Worm (Caenorhabditis elegans): ENCODE measurements around the gene F47B7.5.

Gene F47B7.5

DNA sequence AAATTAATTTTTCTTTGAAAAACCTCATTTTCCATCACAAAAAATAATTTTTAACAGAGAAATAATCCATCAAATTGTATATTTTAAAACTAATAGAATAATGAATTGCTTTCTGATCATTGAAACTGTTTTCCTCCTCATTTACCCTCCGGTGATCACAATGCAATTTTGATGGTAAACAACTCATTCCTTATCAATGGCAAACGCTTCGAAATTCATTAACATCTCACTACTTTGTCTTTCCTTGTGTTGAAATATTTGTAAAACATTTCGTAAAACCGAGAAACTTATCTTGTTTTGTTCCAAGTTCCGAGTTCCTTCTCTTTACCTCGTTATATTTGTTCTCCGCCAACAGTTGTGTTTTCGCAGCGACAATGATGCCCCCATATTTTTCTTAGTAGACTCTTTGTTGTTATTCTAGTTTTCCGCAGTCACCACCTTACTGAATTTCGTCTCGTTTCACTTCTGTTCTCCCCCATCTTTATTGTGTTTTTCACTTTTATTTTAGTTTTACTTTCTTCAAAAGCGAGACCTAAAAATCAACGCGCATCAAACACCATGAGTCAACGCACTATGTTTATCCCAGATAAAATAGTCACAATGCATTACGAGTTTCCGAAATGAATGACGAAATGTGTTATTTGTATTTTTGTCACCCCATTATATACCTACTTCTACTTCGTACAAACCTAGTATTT is 16.6 kb upstream of the F47B7.5 start:
- peak; percentile 81 for TF ChIP-seq blmp-1 (tag; optimal IDR thresholded peaks at IDR 0.05)
- no peak for TF ChIP-seq pag-3 (tag; optimal IDR thresholded peaks at IDR 0.05; ENCODE audit: borderline replicate concordance, insufficient read depth)
- peak in 1 of 2 experiments; percentile 11 for TF ChIP-seq lin-35 (GFP tag; optimal IDR thresholded peaks at IDR 0.05)
- TF ChIP-seq nhr-85 (tag) = peak; percentile 84
- TF ChIP-seq egl-27 (tag; optimal IDR thresholded peaks at IDR 0.05) = no peak
- TF ChIP-seq lin-14 (GFP tag; optimal IDR thresholded peaks at IDR 0.05) = peak; percentile 17
- no peak for TF ChIP-seq xbp-1 (tag; optimal IDR thresholded peaks at IDR 0.05)

ce11 chrX:3783659-3784058 is 15.0 kb upstream of the F47B7.5 start:
- no peak for TF ChIP-seq fkh-10 (GFP tag; optimal IDR thresholded peaks at IDR 0.05)

DNA sequence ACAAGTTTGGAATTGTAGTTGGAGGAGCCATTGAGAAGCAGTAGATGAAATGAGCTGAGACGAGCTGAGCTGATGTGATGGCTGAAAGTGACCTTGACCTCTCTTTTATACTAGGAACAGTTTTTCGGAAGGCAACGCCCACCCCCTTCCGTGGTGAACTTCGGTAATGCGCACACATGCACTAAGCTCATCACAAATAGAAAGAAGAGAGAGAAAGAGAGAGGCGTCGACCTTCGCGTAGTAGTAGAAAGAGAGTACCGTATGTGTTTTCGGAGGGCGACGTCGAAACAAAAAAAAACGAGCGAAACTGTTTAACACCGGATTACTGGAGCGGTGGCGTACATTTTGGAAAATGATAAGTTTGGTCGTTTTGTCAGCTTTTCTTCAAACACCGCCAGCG is 12.4 kb upstream of the F47B7.5 start, which contains the start of gene marg-1:
TSS of gene marg-1 (minus strand) at position 101 of the 400 bp plus-strand sequence.
- TF ChIP-seq ceh-8 (GFP tag; optimal IDR thresholded peaks at IDR 0.05) (no peak), unc-86 (tag; optimal IDR thresholded peaks at IDR 0.05) (no peak), lin-14 (GFP tag; optimal IDR thresholded peaks at IDR 0.05) (peak; percentile 3), nhr-85 (tag) (no peak), nhr-237 (tag; optimal IDR thresholded peaks at IDR 0.05) (no peak), nhr-90 (tag; optimal IDR thresholded peaks at IDR 0.05; ENCODE audit: poor library complexity) (no peak)

- TF ChIP-seq nhr-77 (tag; optimal IDR thresholded peaks at IDR 0.05) = no peak
- TF ChIP-seq nhr-28 (tag; optimal IDR thresholded peaks at IDR 0.05) = no peak
- no peak for TF ChIP-seq rnt-1 (tag; optimal IDR thresholded peaks at IDR 0.05)
- TF ChIP-seq sox-4 (tag; optimal IDR thresholded peaks at IDR 0.05) = no peak
- TF ChIP-seq pag-3 (tag; optimal IDR thresholded peaks at IDR 0.05; ENCODE audit: borderline replicate concordance, insufficient read depth) = no peak
- no peak for TF ChIP-seq unc-130 (tag; optimal IDR thresholded peaks at IDR 0.05)
- no peak for TF ChIP-seq mep-1 (tag; optimal IDR thresholded peaks at IDR 0.05)
- no peak for TF ChIP-seq nhr-19 (GFP tag; conservative IDR thresholded peaks at IDR 0.05)
- TF ChIP-seq blmp-1 (tag; optimal IDR thresholded peaks at IDR 0.05) = peak; percentile 95
- TF ChIP-seq nhr-11 (tag; optimal IDR thresholded peaks at IDR 0.05) = no peak
- TF ChIP-seq fkh-4 (tag; optimal IDR thresholded peaks at IDR 0.05; ENCODE audit: borderline replicate concordance) = no peak
- peak; percentile 18 for TF ChIP-seq lin-14 (GFP tag; optimal IDR thresholded peaks at IDR 0.05)
- no peak for TF ChIP-seq efl-1 (optimal IDR thresholded peaks at IDR 0.05)
- TF ChIP-seq efl-1 (GFP tag; optimal IDR thresholded peaks at IDR 0.05 in 1 of 2) = peak in 1 of 2 experiments; percentile 83
- no peak for TF ChIP-seq nhr-71 (tag; optimal IDR thresholded peaks at IDR 0.05)
- no peak for TF ChIP-seq mdl-1 (tag; optimal IDR thresholded peaks at IDR 0.05)
- no peak for TF ChIP-seq dpl-1 (GFP tag; optimal IDR thresholded peaks at IDR 0.05)
- TF ChIP-seq snu-23 (GFP tag; optimal IDR thresholded peaks at IDR 0.05) = no peak
These were observed 4.6 kb upstream of the F47B7.5 start for ce11 chrX:3773233-3773632.

DNA sequence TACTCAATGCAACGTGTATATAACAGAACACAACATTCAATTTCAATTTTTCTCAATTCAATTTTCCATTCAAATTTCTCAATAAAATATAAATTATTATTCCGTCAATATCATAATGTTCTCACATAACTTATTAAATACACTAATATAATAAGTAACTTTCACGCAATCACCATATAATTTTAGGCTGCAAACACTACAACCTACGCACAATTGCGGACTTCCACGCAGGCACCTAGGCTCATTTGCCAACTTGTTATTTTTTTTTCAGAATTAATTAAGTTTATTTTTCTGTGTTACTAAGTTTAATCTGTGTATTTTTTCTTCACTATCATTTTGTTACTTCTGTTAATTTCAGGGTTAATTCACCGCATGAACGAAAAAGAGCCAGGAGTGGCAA is 3.8 kb upstream of the F47B7.5 start, which contains the start of gene F47B7.2:
TSS of gene F47B7.2 (plus strand) at position 358 of the 400 bp plus-strand sequence.
- TF ChIP-seq pqm-1 (tag; optimal IDR thresholded peaks at IDR 0.05) (no peak), sptf-1 (tag; optimal IDR thresholded peaks at IDR 0.05) (no peak), hlh-17 (GFP tag; optimal IDR thresholded peaks at IDR 0.05; ENCODE audit: borderline replicate concordance) (no peak), irx-1 (tag; optimal IDR thresholded peaks at IDR 0.05) (no peak), ceh-63 (GFP tag; optimal IDR thresholded peaks at IDR 0.05) (no peak), ama-1 (optimal IDR thresholded peaks at IDR 0.05) (no peak), nhr-77 (tag; optimal IDR thresholded peaks at IDR 0.05) (no peak), egl-27 (tag; optimal IDR thresholded peaks at IDR 0.05) (no peak), C34B4.2 (tag; optimal IDR thresholded peaks at IDR 0.05) (no peak), ceh-90 (tag; optimal IDR thresholded peaks at IDR 0.05) (no peak), snpc-4 (tag; optimal IDR thresholded peaks at IDR 0.05) (peak; percentile 13), ceh-88 (GFP tag; IDR thresholded peaks at IDR 0.05) (no peak), ztf-4 (tag; optimal IDR thresholded peaks at IDR 0.05) (no peak), nhr-11 (tag; optimal IDR thresholded peaks at IDR 0.05) (no peak), nhr-20 (tag; optimal IDR thresholded peaks at IDR 0.05) (peak; percentile 31), alr-1 (tag; optimal IDR thresholded peaks at IDR 0.05; ENCODE audit: borderline replicate concordance) (no peak), elt-2 (tag; optimal IDR thresholded peaks at IDR 0.05) (no peak), nhr-90 (tag; optimal IDR thresholded peaks at IDR 0.05; ENCODE audit: poor library complexity) (peak; percentile 7), C04F5.9 (tag; optimal IDR thresholded peaks at IDR 0.05) (no peak), zag-1 (tag; optimal IDR thresholded peaks at IDR 0.05) (no peak), mep-1 (tag; optimal IDR thresholded peaks at IDR 0.05) (peak; percentile 69), nhr-84 (tag; optimal IDR thresholded peaks at IDR 0.05) (no peak), grh-1 (GFP tag; IDR thresholded peaks at IDR 0.05) (no peak)
